Fruit fly (Drosophila melanogaster) whole organism, prepupa: Measurements from ENCODE around the gene Axs.

Experiments used
- CG10669 ChIP-seq: fragments of 200-800 bp; sonication (Bioruptor generic); optimal IDR thresholded peaks from 3 replicates; lab custom pipeline; 2018; ENCODE audit warnings: missing biosample characterization, mild to moderate bottlenecking, missing genetic modification characterization, moderate library complexity
- CG11294 ChIP-seq: fragments of 200-800 bp; sonication (Bioruptor generic); IDR thresholded peaks from 2 replicates; pipeline ENCODE4 v1.3.6; 2022; ENCODE audit warnings: missing biosample characterization, missing genetic modification characterization
- CG11762 ChIP-seq: fragments of 200-800 bp; sonication (Bioruptor generic); optimal IDR thresholded peaks from 3 replicates; lab custom pipeline; 2016; ENCODE audit warnings: missing biosample characterization, missing genetic modification characterization; ENCODE audit not compliant: insufficient read depth
- CG11902 ChIP-seq: fragments of 200-800 bp; sonication (Bioruptor generic); optimal IDR thresholded peaks from 3 replicates; lab custom pipeline; 2016; ENCODE audit warnings: missing biosample characterization, missing genetic modification characterization
- CG15336 ChIP-seq: fragments of 200-800 bp; sonication (Bioruptor generic); IDR thresholded peaks from 2 replicates; pipeline ENCODE4 v1.3.6; 2022; ENCODE audit warnings: missing biosample characterization, missing genetic modification characterization
- CG16779 ChIP-seq: fragments of 200-800 bp; sonication (Bioruptor generic); optimal IDR thresholded peaks from 3 replicates; lab custom pipeline; 2017; ENCODE audit warnings: missing biosample characterization, mild to moderate bottlenecking, missing genetic modification characterization
- CG3032 ChIP-seq: fragments of 200-800 bp; optimal IDR thresholded peaks from 2 replicates; lab custom pipeline; 2019; ENCODE audit warnings: missing biosample characterization, mild to moderate bottlenecking, missing genetic modification characterization, moderate library complexity
- CG32006 ChIP-seq: fragments of 200-800 bp; sonication (Bioruptor generic); optimal IDR thresholded peaks from 3 replicates; lab custom pipeline; 2017; ENCODE audit warnings: missing biosample characterization, mild to moderate bottlenecking, missing genetic modification characterization
- CG34406 ChIP-seq: fragments of 200-800 bp; sonication (Bioruptor generic); optimal IDR thresholded peaks from 3 replicates; lab custom pipeline; 2016; ENCODE audit warnings: missing biosample characterization, missing genetic modification characterization
- CG4318 ChIP-seq: fragments of 200-800 bp; sonication (Bioruptor generic); optimal IDR thresholded peaks from 3 replicates; lab custom pipeline; 2017; ENCODE audit warnings: missing biosample characterization, mild to moderate bottlenecking, missing genetic modification characterization
- CG6163 ChIP-seq: fragments of 200-800 bp; sonication (Bioruptor generic); IDR thresholded peaks from 3 replicates; pipeline ENCODE4 v1.3.6; 2022; ENCODE audit warnings: missing biosample characterization, missing genetic modification characterization
- CG6276 ChIP-seq: fragments of 200-800 bp; sonication (Bioruptor generic); optimal IDR thresholded peaks from 2 replicates; lab custom pipeline; 2017; ENCODE audit warnings: missing biosample characterization, mild to moderate bottlenecking, missing genetic modification characterization
- CG6792 ChIP-seq: fragments of 200-800 bp; sonication (Bioruptor generic); optimal IDR thresholded peaks from 3 replicates; lab custom pipeline; 2016; ENCODE audit warnings: missing biosample characterization, missing genetic modification characterization
- CG6808 ChIP-seq: fragments of 200-800 bp; sonication (Bioruptor generic); optimal IDR thresholded peaks from 3 replicates; lab custom pipeline; 2017; ENCODE audit warnings: missing biosample characterization, missing genetic modification characterization, mild to moderate bottlenecking, moderate library complexity, missing genetic modification reagents
- CG6854 ChIP-seq: fragments of 200-800 bp; sonication (Bioruptor generic); optimal IDR thresholded peaks from 2 replicates; lab custom pipeline; 2017; ENCODE audit warnings: missing biosample characterization, mild to moderate bottlenecking, missing genetic modification characterization
- CG8119 ChIP-seq: fragments of 200-800 bp; sonication (Bioruptor generic); IDR thresholded peaks from 3 replicates; pipeline ENCODE4 v1.3.6; 2022; ENCODE audit warnings: missing biosample characterization, missing genetic modification characterization
- CG9139 ChIP-seq: fragments of 200-800 bp; sonication (Bioruptor generic); optimal IDR thresholded peaks from 3 replicates; lab custom pipeline; 2017; ENCODE audit warnings: missing biosample characterization, mild to moderate bottlenecking, missing genetic modification characterization
- Eip78C ChIP-seq: fragments of 200-800 bp; sonication (Bioruptor generic); peaks from one replicate; lab custom pipeline; 2016; ENCODE audit warnings: missing biosample characterization, missing genetic modification characterization
- Eip93F ChIP-seq: fragments of 200-800 bp; sonication (Bioruptor generic); optimal IDR thresholded peaks from 2 replicates; lab custom pipeline; 2016; ENCODE audit warnings: missing biosample characterization, mild to moderate bottlenecking, missing genetic modification characterization
- Ets21C ChIP-seq: fragments of 200-800 bp; sonication (Bioruptor generic); optimal IDR thresholded peaks from 3 replicates; lab custom pipeline; 2016; ENCODE audit warnings: missing biosample characterization, missing genetic modification characterization
- Ets96B ChIP-seq: fragments of 200-800 bp; optimal IDR thresholded peaks from 2 replicates; lab custom pipeline; 2019; ENCODE audit warnings: missing biosample characterization, mild to moderate bottlenecking, missing genetic modification characterization, moderate library complexity
- Gug ChIP-seq: fragments of 200-800 bp; sonication (Bioruptor generic); IDR thresholded peaks from 2 replicates; pipeline ENCODE4 v1.3.6; 2022; ENCODE audit warnings: missing biosample characterization, missing genetic modification characterization
- Hr38 ChIP-seq: sonication (Bioruptor generic); optimal IDR thresholded peaks from 2 replicates; lab custom pipeline; 2016; ENCODE audit warnings: missing biosample characterization, missing genetic modification characterization
- Hr4 ChIP-seq: fragments of 200-800 bp; sonication (Bioruptor generic); optimal IDR thresholded peaks from 3 replicates; lab custom pipeline; 2016; ENCODE audit warnings: missing biosample characterization, missing genetic modification characterization
- Lpt ChIP-seq: fragments of 200-800 bp; sonication (Bioruptor generic); optimal IDR thresholded peaks from 3 replicates; lab custom pipeline; 2016; ENCODE audit warnings: missing biosample characterization, missing genetic modification characterization
- OdsH ChIP-seq: fragments of 200-800 bp; sonication (Bioruptor generic); optimal IDR thresholded peaks from 3 replicates; lab custom pipeline; 2016; ENCODE audit warnings: missing biosample characterization, missing genetic modification characterization
- Smox ChIP-seq: fragments of 200-800 bp; sonication (Bioruptor generic); optimal IDR thresholded peaks from 3 replicates; lab custom pipeline; 2016; ENCODE audit warnings: missing biosample characterization, missing genetic modification characterization
- Sox102F ChIP-seq: fragments of 200-800 bp; sonication (Bioruptor generic); optimal IDR thresholded peaks from 2 replicates; lab custom pipeline; 2016; ENCODE audit warnings: missing biosample characterization, mild to moderate bottlenecking, missing genetic modification characterization
- achi ChIP-seq: fragments of 200-800 bp; sonication (Bioruptor generic); optimal IDR thresholded peaks from 3 replicates; lab custom pipeline; 2016; ENCODE audit warnings: missing biosample characterization, missing genetic modification characterization
- acj6 ChIP-seq: fragments of 200-800 bp; sonication (Bioruptor generic); optimal IDR thresholded peaks from 3 replicates; lab custom pipeline; 2016; ENCODE audit warnings: missing biosample characterization, missing genetic modification characterization
- dac ChIP-seq: fragments of 200-800 bp; sonication (Bioruptor generic); optimal IDR thresholded peaks from 2 replicates; lab custom pipeline; 2017; ENCODE audit warnings: missing biosample characterization, mild to moderate bottlenecking, missing genetic modification characterization
- dsx ChIP-seq: fragments of 200-800 bp; optimal IDR thresholded peaks from 3 replicates; lab custom pipeline; 2019; ENCODE audit warnings: missing biosample characterization, mild to moderate bottlenecking, missing genetic modification characterization, moderate library complexity; ENCODE audit not compliant: poor library complexity, severe bottlenecking
- eg ChIP-seq: fragments of 200-800 bp; sonication (Bioruptor generic); IDR thresholded peaks from 3 replicates; pipeline ENCODE4 v1.3.6; 2022; ENCODE audit warnings: missing biosample characterization, missing genetic modification characterization
- esn ChIP-seq: fragments of 200-800 bp; sonication (Bioruptor generic); optimal IDR thresholded peaks from 2 replicates; lab custom pipeline; 2016; ENCODE audit warnings: missing biosample characterization, mild to moderate bottlenecking, missing genetic modification characterization, moderate library complexity
- fd85E ChIP-seq: fragments of 200-800 bp; sonication (Bioruptor generic); optimal IDR thresholded peaks from 3 replicates; lab custom pipeline; 2016; ENCODE audit warnings: missing biosample characterization, missing genetic modification characterization
- fkh ChIP-seq: fragments of 200-800 bp; sonication (Bioruptor generic); optimal IDR thresholded peaks from 3 replicates; lab custom pipeline; 2017; ENCODE audit warnings: missing biosample characterization, mild to moderate bottlenecking, missing genetic modification characterization, moderate library complexity
- lz ChIP-seq: fragments of 200-800 bp; sonication (Bioruptor generic); optimal IDR thresholded peaks from 3 replicates; lab custom pipeline; 2016; ENCODE audit warnings: missing biosample characterization, missing genetic modification characterization
- net ChIP-seq: fragments of 200-800 bp; sonication (Bioruptor generic); optimal IDR thresholded peaks from 3 replicates; lab custom pipeline; 2016; ENCODE audit warnings: missing biosample characterization, missing genetic modification characterization
- pdm3 ChIP-seq: fragments of 200-800 bp; sonication (Bioruptor generic); optimal IDR thresholded peaks from 3 replicates; lab custom pipeline; 2016; ENCODE audit warnings: missing biosample characterization, missing genetic modification characterization
- salr ChIP-seq, 2 experiments: fragments of 200-800 bp; sonication (Bioruptor generic); optimal IDR thresholded peaks; 3 replicates each; lab custom pipeline; 2016 to 2018; ENCODE audit warnings: missing biosample characterization in 2 of 2, missing genetic modification characterization in 2 of 2, mild to moderate bottlenecking in 1 of 2
- spab ChIP-seq: fragments of 200-800 bp; sonication (Bioruptor generic); optimal IDR thresholded peaks from 2 replicates; lab custom pipeline; 2017; ENCODE audit warnings: missing biosample characterization, mild to moderate bottlenecking, missing genetic modification characterization, missing genetic modification reagents
- ss ChIP-seq, 2 experiments: fragments of 200-800 bp; sonication (Bioruptor generic); optimal IDR thresholded peaks; 2 replicates in 1 of 2; 3 replicates in 1 of 2; lab custom pipeline; 2017 to 2018; ENCODE audit warnings: mild to moderate bottlenecking in 2 of 2, missing biosample characterization in 2 of 2, missing genetic modification characterization in 2 of 2, moderate library complexity in 1 of 2
- vri ChIP-seq: fragments of 200-800 bp; sonication (Bioruptor generic); optimal IDR thresholded peaks from 3 replicates; lab custom pipeline; 2016; ENCODE audit warnings: missing biosample characterization, mild to moderate bottlenecking, missing genetic modification characterization

The Axs gene

dm6 chrX:16637594-16638485 is 45.9 kb downstream of the Axs start, which contains the start of gene RpS19a (continued):
- peak; percentile 77 for TF ChIP-seq CG16779 (tag; lab: Kevin White, UChicago)
- no peak for TF ChIP-seq Eip93F
- TF ChIP-seq CG6792 (GFP tag; lab: Kevin White, UChicago): no peak
- TF ChIP-seq CG11294 (GFP tag; lab: Robert Waterston, UW): no peak
- TF ChIP-seq Smox (GFP tag; lab: Kevin White, UChicago): peak; percentile 61
- TF ChIP-seq dsx: peak; percentile 48
- peak; percentile 74 for TF ChIP-seq CG10669
- TF ChIP-seq achi: peak; percentile 56
- peak; percentile 41 for TF ChIP-seq spab (GFP tag; lab: Kevin White, UChicago)
- TF ChIP-seq CG34406: peak; percentile 67
- peak; percentile 41 for TF ChIP-seq acj6
- TF ChIP-seq CG4318 (GFP tag; lab: Kevin White, UChicago): no peak
- no peak for TF ChIP-seq Hr38 (GFP tag; lab: Kevin White, UChicago)
- peak; percentile 14 for TF ChIP-seq CG3032 (tag; lab: Kevin White, UChicago)
- TF ChIP-seq CG11902 (GFP tag; lab: Kevin White, UChicago): no peak
- peak; percentile 32 for TF ChIP-seq CG32006 (GFP tag; lab: Kevin White, UChicago)
- peak; percentile 3 for TF ChIP-seq Ets21C (GFP tag; lab: Kevin White, UChicago)
- peak; percentile 58 for TF ChIP-seq fd85E
- peak; percentile 79 for TF ChIP-seq esn
- TF ChIP-seq eg: peak; percentile 73
- TF ChIP-seq dac (GFP tag; lab: Kevin White, UChicago): peak; percentile 43
- TF ChIP-seq ss (GFP tag; optimal IDR thresholded peaks at IDR 0.05; lab: Kevin White, UChicago): peak; percentile 82 to 85
- TF ChIP-seq OdsH (GFP tag; lab: Kevin White, UChicago): peak; percentile 50
- peak; percentile 71 for TF ChIP-seq lz (GFP tag; lab: Kevin White, UChicago)
- TF ChIP-seq CG11762 (GFP tag; lab: Kevin White, UChicago): peak; percentile 32
- TF ChIP-seq salr (GFP tag; optimal IDR thresholded peaks at IDR 0.05; lab: Kevin White, UChicago): peak; percentile 12 to 78
- TF ChIP-seq Lpt (GFP tag; lab: Kevin White, UChicago): peak; percentile 11
- peak; percentile 79 for TF ChIP-seq Sox102F (GFP tag; lab: Kevin White, UChicago)
- TF ChIP-seq, all 60 proteins: peak for 51

- TF ChIP-seq CG6163 (GFP tag; lab: Robert Waterston, UW): 0 out of 3 replicates have a peak, but pooled peaks have one; percentile 31
- TF ChIP-seq CG6808 (GFP tag; lab: Kevin White, UChicago): peak; percentile 8
- TF ChIP-seq CG6854 (GFP tag; lab: Kevin White, UChicago): no peak
- no peak for TF ChIP-seq CG16779 (tag; lab: Kevin White, UChicago)
- peak; percentile 51 for TF ChIP-seq fkh (GFP tag; lab: Kevin White, UChicago)
- TF ChIP-seq pdm3 (GFP tag; lab: Kevin White, UChicago): no peak
- no peak for TF ChIP-seq Hr38 (GFP tag; lab: Kevin White, UChicago)
These were observed 46.5 kb downstream of the Axs start, which contains the start of gene Rok for dm6 chrX:16637106-16637590. Rok (minus strand) TSS chrX:16637414.

dm6 chrX:16633181-16633957 is 50.3 kb downstream of the Axs start:
- TF ChIP-seq Eip78C (peak; percentile 64), CG9139 (no peak), CG11294 (GFP tag; lab: Robert Waterston, UW) (peak; percentile 15; the same call in 1 of the 2 replicates), CG8119 (GFP tag; lab: Robert Waterston, UW) (0 out of 3 replicates have a peak, but pooled peaks have one; percentile 27), CG15336 (peak; percentile 36; the same call in 1 of the 2 replicates), fd85E (no peak), Hr4 (GFP tag; lab: Kevin White, UChicago) (no peak), CG16779 (tag; lab: Kevin White, UChicago) (no peak), Ets96B (peak; percentile 19), vri (no peak), CG32006 (GFP tag; lab: Kevin White, UChicago) (peak; percentile 63), dac (GFP tag; lab: Kevin White, UChicago) (peak; percentile 48), CG6276 (GFP tag; lab: Kevin White, UChicago) (peak; percentile 65), spab (GFP tag; lab: Kevin White, UChicago) (peak; percentile 12), net (peak; percentile 22), Gug (GFP tag; lab: Robert Waterston, UW) (0 out of 2 replicates have a peak, but pooled peaks have one; percentile 28), CG4318 (GFP tag; lab: Kevin White, UChicago) (no peak), salr (GFP tag; optimal IDR thresholded peaks at IDR 0.05; lab: Kevin White, UChicago) (peak in 1 of 2 experiments; percentile 3), CG6808 (GFP tag; lab: Kevin White, UChicago) (peak; percentile 70)
